Worm (Caenorhabditis elegans): ENCODE data around the gene Y39A3A.4.
A peak's percentile ranks its signal among the peaks of the same experiment; 100 is the strongest.

Gene Y39A3A.4

ce11 chrIII:2032327-2033093 lies 43.9 kb downstream of the Y39A3A.4 start (continued):
- TF ChIP-seq hmg-1.1 (GFP tag; IDR thresholded peaks at IDR 0.05) (peak; percentile 42), hlh-30 (tag; optimal IDR thresholded peaks at IDR 0.05; ENCODE audit: insufficient read depth) (peak; percentile 0), daf-19 (GFP tag; conservative IDR thresholded peaks at IDR 0.05) (no peak), fos-1 (tag; optimal IDR thresholded peaks at IDR 0.05) (no peak), duxl-1 (tag; optimal IDR thresholded peaks at IDR 0.05; ENCODE audit: poor library complexity) (peak; percentile 57), set-16 (GFP tag; IDR thresholded peaks at IDR 0.05) (peak; percentile 21; the same call in 1 of the 2 replicates), daf-16 (GFP tag; optimal IDR thresholded peaks at IDR 0.05) (peak in 1 of 2 experiments; percentile 9), daf-16 (tag; optimal IDR thresholded peaks at IDR 0.05) (no peak), nhr-11 (tag; optimal IDR thresholded peaks at IDR 0.05) (no peak), zfp-2 (tag; optimal IDR thresholded peaks at IDR 0.05) (no peak)

ce11 chrIII:2031746-2032145 lies 44.6 kb downstream of the Y39A3A.4 start:
- TF ChIP-seq vab-7 (GFP tag; IDR thresholded peaks at IDR 0.05) (0 out of 2 replicates have a peak, but pooled peaks have one; percentile 15), arid-1 (GFP tag; conservative IDR thresholded peaks at IDR 0.05) (0 out of 2 replicates have a peak, but pooled peaks have one; percentile 22), dmd-8 (GFP tag; IDR thresholded peaks at IDR 0.05) (0 out of 2 replicates have a peak, but pooled peaks have one; percentile 40), lim-7 (GFP tag; IDR thresholded peaks at IDR 0.05) (peak; percentile 74), R02D3.7 (tag; optimal IDR thresholded peaks at IDR 0.05) (no peak), fos-1 (tag; optimal IDR thresholded peaks at IDR 0.05) (no peak), zfp-3 (GFP tag; conservative IDR thresholded peaks at IDR 0.05) (peak; percentile 29; the same call in 1 of the 2 replicates), aha-1 (tag) (peak; percentile 4), lin-38 (GFP tag; IDR thresholded peaks at IDR 0.05) (peak; percentile 47), ces-1 (GFP tag; optimal IDR thresholded peaks at IDR 0.05) (no peak), hmg-1.1 (GFP tag; IDR thresholded peaks at IDR 0.05) (no peak)

- no peak for TF ChIP-seq Y5F2A.4 (GFP tag; optimal IDR thresholded peaks at IDR 0.05)
- no peak for TF ChIP-seq hmg-1.1 (GFP tag; IDR thresholded peaks at IDR 0.05)
- peak; percentile 88 for TF ChIP-seq aha-1 (tag)
- TF ChIP-seq F26F4.8 (GFP tag; conservative IDR thresholded peaks at IDR 0.05), result peak; percentile 91
- TF ChIP-seq gei-8 (GFP tag; optimal IDR thresholded peaks at IDR 0.05), result no peak
- peak; percentile 1 for TF ChIP-seq unc-130 (GFP tag; optimal IDR thresholded peaks at IDR 0.05)
- 0 out of 2 replicates have a peak, but pooled peaks have one; percentile 24 for TF ChIP-seq ZK337.2 (GFP tag; IDR thresholded peaks at IDR 0.05)
- TF ChIP-seq tra-1 (GFP tag; IDR thresholded peaks at IDR 0.05), result 0 out of 2 replicates have a peak, but pooled peaks have one; percentile 36
- no peak for TF ChIP-seq mxl-3 (GFP tag; optimal IDR thresholded peaks at IDR 0.05)
- peak; percentile 78 for TF ChIP-seq lin-38 (GFP tag; IDR thresholded peaks at IDR 0.05)
- TF ChIP-seq duxl-1 (tag; optimal IDR thresholded peaks at IDR 0.05; ENCODE audit: poor library complexity), result peak; percentile 62
- peak; percentile 31 for TF ChIP-seq dmd-6 (GFP tag; IDR thresholded peaks at IDR 0.05)
- TF ChIP-seq ceh-20 (GFP tag; IDR thresholded peaks at IDR 0.05), result peak; percentile 14; the same call in 1 of the 2 replicates
- peak; percentile 1 for TF ChIP-seq hlh-30 (tag; optimal IDR thresholded peaks at IDR 0.05; ENCODE audit: insufficient read depth)
- peak; percentile 68 for TF ChIP-seq lin-13 (GFP tag; optimal IDR thresholded peaks at IDR 0.05)
- 0 out of 2 replicates have a peak, but pooled peaks have one; percentile 13 for TF ChIP-seq set-16 (GFP tag; IDR thresholded peaks at IDR 0.05)
- TF ChIP-seq lin-1 (GFP tag; IDR thresholded peaks at IDR 0.05), result 0 out of 2 replicates have a peak, but pooled peaks have one; percentile 45
- peak; percentile 76; the same call in 1 of the 2 replicates for TF ChIP-seq egl-43 (GFP tag; IDR thresholded peaks at IDR 0.05)
- TF ChIP-seq Y75B8A.6 (GFP tag; IDR thresholded peaks at IDR 0.05), result peak; percentile 58; the same call in 1 of the 2 replicates
- TF ChIP-seq ceh-32 (tag; optimal IDR thresholded peaks at IDR 0.05; ENCODE audit: poor library complexity), result no peak
- TF ChIP-seq ZK546.5 (tag; optimal IDR thresholded peaks at IDR 0.05), result no peak
- no peak for TF ChIP-seq lin-39 (tag; optimal IDR thresholded peaks at IDR 0.05)
- TF ChIP-seq Y105C5A.15 (GFP tag; IDR thresholded peaks at IDR 0.05), result peak; percentile 80
- TF ChIP-seq php-3 (GFP tag; IDR thresholded peaks at IDR 0.05), result 0 out of 2 replicates have a peak, but pooled peaks have one; percentile 41
- TF ChIP-seq dmd-8 (GFP tag; IDR thresholded peaks at IDR 0.05), result peak; percentile 86
- TF ChIP-seq ceh-44 (GFP tag; IDR thresholded peaks at IDR 0.05), result peak; percentile 56; the same call in 1 of the 2 replicates
- TF ChIP-seq D1046.2 (GFP tag; IDR thresholded peaks at IDR 0.05), result peak; percentile 72; the same call in 1 of the 2 replicates
- peak; percentile 63; the same call in 1 of the 2 replicates for TF ChIP-seq nhr-41 (GFP tag; IDR thresholded peaks at IDR 0.05)
- peak; percentile 82 for TF ChIP-seq F44E2.7 (GFP tag; IDR thresholded peaks at IDR 0.05)
Observed at ce11 chrIII:2030776-2031565, 45.4 kb downstream of the Y39A3A.4 start.

Data from whole organism, L4 larva.